Fruit fly (Drosophila melanogaster): ENCODE results near the gene IntS11.

The IntS11 gene

dm6 chr3R:29749304-29750066 is 4.3 kb downstream of the IntS11 start (continued):
- TF ChIP-seq cas (GFP tag; IDR thresholded peaks at IDR 0.05) (no peak), Hsf (GFP tag; optimal IDR thresholded peaks at IDR 0.05) (no peak), Sry-δ (GFP tag; optimal IDR thresholded peaks at IDR 0.05) (no peak), CG5180 (GFP tag; optimal IDR thresholded peaks at IDR 0.05) (no peak), MESR4 (GFP tag; optimal IDR thresholded peaks at IDR 0.05) (peak; percentile 88), CG6175 (GFP tag; IDR thresholded peaks at IDR 0.05) (0 out of 3 replicates have a peak, but pooled peaks have one; percentile 26), sob (GFP tag; IDR thresholded peaks at IDR 0.05) (0 out of 2 replicates have a peak, but pooled peaks have one; percentile 8), nerfin-2 (GFP tag; IDR thresholded peaks at IDR 0.05; ENCODE audit: partially characterized antibody) (0 out of 2 replicates have a peak, but pooled peaks have one; percentile 34), salm (tag; optimal IDR thresholded peaks at IDR 0.05) (no peak), CG15479 (GFP tag; optimal IDR thresholded peaks at IDR 0.05) (no peak), CG17328 (GFP tag; IDR thresholded peaks at IDR 0.05) (no peak), wek (GFP tag; optimal IDR thresholded peaks at IDR 0.05) (no peak), sisA (GFP tag; IDR thresholded peaks at IDR 0.05) (no peak), grau (tag; optimal IDR thresholded peaks at IDR 0.05) (no peak), CG7271 (tag; optimal IDR thresholded peaks at IDR 0.05) (no peak), Hr39 (optimal IDR thresholded peaks at IDR 0.05) (peak; percentile 99), CG4360 (GFP tag; IDR thresholded peaks at IDR 0.05) (peak; percentile 90), knrl (GFP tag; IDR thresholded peaks at IDR 0.05; ENCODE audit: partially characterized antibody) (no peak), CG9215 (GFP tag; IDR thresholded peaks at IDR 0.05) (no peak), CG8359 (GFP tag; optimal IDR thresholded peaks at IDR 0.05; ENCODE audit: borderline replicate concordance) (no peak), dati (GFP tag; IDR thresholded peaks at IDR 0.05) (no peak), nau (GFP tag; optimal IDR thresholded peaks at IDR 0.05) (no peak), wor (GFP tag; IDR thresholded peaks at IDR 0.05) (no peak), da (GFP tag; optimal IDR thresholded peaks at IDR 0.05) (no peak), Scr (GFP tag; IDR thresholded peaks at IDR 0.05; ENCODE audit: partially characterized antibody) (peak; percentile 50; the same call in 1 of the 2 replicates), pum (GFP tag; optimal IDR thresholded peaks at IDR 0.05) (no peak), CG14441 (GFP tag; IDR thresholded peaks at IDR 0.05) (no peak), CG33557 (GFP tag; optimal IDR thresholded peaks at IDR 0.05) (no peak), Dll (GFP tag; IDR thresholded peaks at IDR 0.05; ENCODE audit: partially characterized antibody) (peak; percentile 76; the same call in 2 of the 4 replicates), nom (GFP tag; optimal IDR thresholded peaks at IDR 0.05) (no peak), crp (GFP tag; optimal IDR thresholded peaks at IDR 0.05) (no peak), CG1024 (GFP tag; IDR thresholded peaks at IDR 0.05) (no peak), Med (GFP tag) (peak; percentile 40), ash1 (GFP tag; optimal IDR thresholded peaks at IDR 0.05) (no peak), HLH4C (GFP tag; IDR thresholded peaks at IDR 0.05; ENCODE audit: partially characterized antibody) (0 out of 3 replicates have a peak, but pooled peaks have one; percentile 3), CG8765 (GFP tag; IDR thresholded peaks at IDR 0.05) (no peak), CG2129 (GFP tag; IDR thresholded peaks at IDR 0.05; ENCODE audit: partially characterized antibody) (no peak; the same call in 1 of the 2 replicates), mld (GFP tag; IDR thresholded peaks at IDR 0.05; ENCODE audit: partially characterized antibody) (no peak), MBD-R2 (GFP tag; IDR thresholded peaks at IDR 0.05) (0 out of 2 replicates have a peak, but pooled peaks have one; percentile 33), CG8478 (optimal IDR thresholded peaks at IDR 0.05) (peak; percentile 95), CG13296 (GFP tag; optimal IDR thresholded peaks at IDR 0.05) (no peak), peb (GFP tag; IDR thresholded peaks at IDR 0.05) (no peak), CG12219 (GFP tag; optimal IDR thresholded peaks at IDR 0.05) (no peak), CG6854 (GFP tag; optimal IDR thresholded peaks at IDR 0.05) (no peak), CG17912 (GFP tag; optimal IDR thresholded peaks at IDR 0.05) (no peak), Dfd (GFP tag; optimal IDR thresholded peaks at IDR 0.05) (peak in 1 of 2 experiments; percentile 24), CG9727 (GFP tag; optimal IDR thresholded peaks at IDR 0.05) (no peak)

Data from whole organism, embryonic.